Worm (Caenorhabditis elegans) whole organism, early embryonic: Measurements from ENCODE around the gene evl-14.

Experiments
- ama-1 ChIP-seq: fragments of 150-350 bp; optimal IDR thresholded peaks from 2 replicates; lab custom pipeline; 2014
- ets-7 ChIP-seq: sonication (generic microtip); optimal IDR thresholded peaks from 2 replicates; lab custom pipeline; 2016; ENCODE audit warnings: missing genotype, missing genetic modification characterization, missing compliant biosample characterization
- flt-1 ChIP-seq: fragments of 200-800 bp; sonication (Bioruptor generic); IDR thresholded peaks from 2 replicates; pipeline ENCODE4 v1.3.6; 2022; ENCODE audit warnings: missing genetic modification characterization, missing compliant biosample characterization
- hmg-4 ChIP-seq: fragments of 200-800 bp; sonication (Bioruptor generic); optimal IDR thresholded peaks from 2 replicates; lab custom pipeline; 2018; ENCODE audit warnings: mild to moderate bottlenecking, missing genetic modification characterization, missing compliant biosample characterization

DNA sequence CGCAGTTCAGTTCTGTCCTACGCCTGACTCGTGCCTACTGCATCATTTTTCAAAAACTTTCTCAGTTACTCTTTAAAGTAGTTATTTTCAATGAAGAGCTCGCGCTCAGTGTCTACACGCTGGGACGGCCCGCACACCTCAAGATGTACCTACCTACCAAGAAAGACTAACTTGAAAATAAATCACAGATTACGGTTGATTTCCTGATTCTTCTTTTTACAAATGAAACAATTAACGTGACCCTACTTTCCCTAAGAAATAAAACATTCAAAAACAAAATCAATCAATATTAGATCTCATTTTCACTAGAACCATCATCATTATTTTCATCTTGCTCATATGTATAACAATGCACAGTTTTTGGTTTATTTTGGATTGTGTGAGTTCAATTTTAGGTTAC lies 8.5 kb upstream of the evl-14 start, which contains the start of gene H38K22.7:
- TF ChIP-seq ama-1 (no peak), ets-7 (tag; lab: Kevin White, UChicago) (no peak), flt-1 (GFP tag; lab: Robert Waterston, UW) (no peak), hmg-4 (no peak)
